Worm (Caenorhabditis elegans): ENCODE data around the gene eif-1.

DNA sequence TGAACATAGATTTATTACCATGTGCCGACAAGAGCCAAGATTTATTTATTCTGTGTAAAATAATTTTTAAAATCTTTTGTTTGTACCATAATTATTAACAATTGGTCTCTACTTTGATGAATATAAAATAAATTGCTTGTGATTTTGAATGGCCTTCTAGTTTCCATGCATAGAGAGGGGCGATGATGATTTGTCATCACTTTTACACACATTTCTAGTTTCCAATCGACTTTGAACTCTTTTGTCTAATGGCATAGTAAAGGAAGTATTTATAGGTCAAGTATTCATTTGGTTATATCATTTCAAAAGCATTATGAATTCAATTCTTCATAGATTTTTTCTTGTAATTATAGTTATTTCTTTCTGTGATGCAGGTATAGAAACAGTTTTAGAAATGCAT, 10.3 kb upstream of the eif-1 start, which contains the start of gene F59A6.10:
- TF ChIP-seq zag-1 (tag; optimal IDR thresholded peaks at IDR 0.05): no peak
- TF ChIP-seq isw-1 (GFP tag; IDR thresholded peaks at IDR 0.05): no peak
- TF ChIP-seq aly-2 (tag; optimal IDR thresholded peaks at IDR 0.05): no peak
- TF ChIP-seq mab-9 (GFP tag; IDR thresholded peaks at IDR 0.05): no peak
- no peak for TF ChIP-seq unc-62 (GFP tag; optimal IDR thresholded peaks at IDR 0.05)
- no peak for TF ChIP-seq blmp-1 (tag; optimal IDR thresholded peaks at IDR 0.05)
- TF ChIP-seq rnt-1 (tag; optimal IDR thresholded peaks at IDR 0.05): no peak
- no peak for TF ChIP-seq lin-15B (tag; optimal IDR thresholded peaks at IDR 0.05)
- TF ChIP-seq ama-1 (optimal IDR thresholded peaks at IDR 0.05): no peak
